Worm (Caenorhabditis elegans): ENCODE results near the gene mec-18.

Gene mec-18

DNA sequence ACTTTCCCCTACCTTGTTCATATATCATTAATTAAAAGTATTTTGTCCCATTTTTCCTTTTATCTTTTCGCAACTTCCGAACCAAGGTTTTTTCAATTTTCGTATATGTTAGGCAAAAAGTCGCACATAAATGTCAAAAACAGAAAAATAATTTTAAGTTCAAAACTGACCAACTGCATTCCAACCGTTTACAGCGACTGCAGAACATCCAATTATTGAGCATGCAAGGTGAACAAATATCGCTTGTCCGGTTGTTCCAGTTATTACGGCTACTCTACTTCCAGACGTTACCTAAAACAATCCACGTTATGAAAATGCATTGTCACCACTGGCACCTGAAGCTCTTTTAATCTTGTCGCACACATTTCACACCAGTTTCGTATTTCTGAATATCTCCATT lies 402 bp downstream of the mec-18 start, which contains the start of gene C52B9.10:
Gene C52B9.10, plus strand, starts transcription at position 301 of the 400 bp plus-strand sequence.
- no peak for TF ChIP-seq ama-1 (optimal IDR thresholded peaks at IDR 0.05)
- no peak for TF ChIP-seq ama-1 (GFP tag; optimal IDR thresholded peaks at IDR 0.05)
- no peak for TF ChIP-seq B0261.1 (tag; optimal IDR thresholded peaks at IDR 0.05)
- TF ChIP-seq bed-1 (GFP tag; IDR thresholded peaks at IDR 0.05), result no peak
- no peak for TF ChIP-seq nhr-120 (GFP tag; IDR thresholded peaks at IDR 0.05)
- TF ChIP-seq rec-8 (tag; optimal IDR thresholded peaks at IDR 0.05), result no peak
- no peak for TF ChIP-seq lin-40 (tag; optimal IDR thresholded peaks at IDR 0.05)
- no peak for TF ChIP-seq somi-1 (GFP tag; optimal IDR thresholded peaks at IDR 0.05)
- no peak for TF ChIP-seq nhr-80 (tag; optimal IDR thresholded peaks at IDR 0.05)
- no peak for TF ChIP-seq ccch-3 (GFP tag; optimal IDR thresholded peaks at IDR 0.05)
- no peak for TF ChIP-seq ceh-58 (GFP tag; IDR thresholded peaks at IDR 0.05)
- no peak for TF ChIP-seq F10E7.11 (tag; optimal IDR thresholded peaks at IDR 0.05)
- TF ChIP-seq egl-44 (GFP tag; IDR thresholded peaks at IDR 0.05), result no peak
- no peak for TF ChIP-seq xnd-1 (tag; optimal IDR thresholded peaks at IDR 0.05)
- no peak for TF ChIP-seq lsl-1 (GFP tag; optimal IDR thresholded peaks at IDR 0.05)
- TF ChIP-seq dpff-1 (tag; optimal IDR thresholded peaks at IDR 0.05), result no peak
- TF ChIP-seq K11D2.4 (GFP tag; IDR thresholded peaks at IDR 0.05), result no peak
- no peak for TF ChIP-seq mel-28 (tag; optimal IDR thresholded peaks at IDR 0.05; ENCODE audit: borderline replicate concordance)
- TF ChIP-seq hrde-1 (tag; optimal IDR thresholded peaks at IDR 0.05; ENCODE audit: borderline replicate concordance), result no peak
- no peak for TF ChIP-seq madf-8 (GFP tag; conservative IDR thresholded peaks at IDR 0.05)
- TF ChIP-seq Y67H2A.10 (GFP tag; conservative IDR thresholded peaks at IDR 0.05), result no peak

DNA sequence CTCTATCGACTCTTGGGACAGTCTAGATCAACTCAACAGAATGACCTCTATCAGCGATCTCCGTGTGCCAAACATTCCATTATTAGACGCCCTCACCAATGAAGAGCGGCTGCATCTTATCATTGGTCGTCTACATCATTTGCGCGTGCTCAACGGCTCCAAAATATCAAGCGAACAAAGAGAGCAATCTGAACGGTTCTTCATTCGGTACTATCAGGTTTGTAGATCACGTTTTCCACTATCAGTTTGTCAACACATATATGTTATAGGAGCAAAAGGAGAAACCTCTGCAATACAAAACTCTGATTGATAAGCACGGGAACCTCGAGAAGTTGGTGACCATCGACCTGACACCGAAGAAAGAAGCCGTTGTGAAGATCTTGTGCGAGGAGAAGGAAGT lies 5.6 kb downstream of the mec-18 start:
- no peak for TF ChIP-seq egl-18 (GFP tag; IDR thresholded peaks at IDR 0.05)
- TF ChIP-seq hmg-1.2 (GFP tag; IDR thresholded peaks at IDR 0.05), result no peak
- no peak for TF ChIP-seq cebp-2 (GFP tag; IDR thresholded peaks at IDR 0.05)
- TF ChIP-seq efl-1 (GFP tag; optimal IDR thresholded peaks at IDR 0.05), result no peak
- no peak for TF ChIP-seq let-607 (tag; optimal IDR thresholded peaks at IDR 0.05)
- TF ChIP-seq B0336.3 (GFP tag; IDR thresholded peaks at IDR 0.05), result no peak
- no peak for TF ChIP-seq C06A6.2 (GFP tag; conservative IDR thresholded peaks at IDR 0.05)
- no peak for TF ChIP-seq hlh-26 (GFP tag; conservative IDR thresholded peaks at IDR 0.05)
- TF ChIP-seq ekl-4 (GFP tag; IDR thresholded peaks at IDR 0.05), result no peak
- TF ChIP-seq F37B4.10 (GFP tag; IDR thresholded peaks at IDR 0.05), result no peak
- TF ChIP-seq ZK185.1 (tag; optimal IDR thresholded peaks at IDR 0.05; ENCODE audit: poor library complexity, severe bottlenecking), result no peak
- TF ChIP-seq ztf-22 (GFP tag; optimal IDR thresholded peaks at IDR 0.05), result no peak

DNA sequence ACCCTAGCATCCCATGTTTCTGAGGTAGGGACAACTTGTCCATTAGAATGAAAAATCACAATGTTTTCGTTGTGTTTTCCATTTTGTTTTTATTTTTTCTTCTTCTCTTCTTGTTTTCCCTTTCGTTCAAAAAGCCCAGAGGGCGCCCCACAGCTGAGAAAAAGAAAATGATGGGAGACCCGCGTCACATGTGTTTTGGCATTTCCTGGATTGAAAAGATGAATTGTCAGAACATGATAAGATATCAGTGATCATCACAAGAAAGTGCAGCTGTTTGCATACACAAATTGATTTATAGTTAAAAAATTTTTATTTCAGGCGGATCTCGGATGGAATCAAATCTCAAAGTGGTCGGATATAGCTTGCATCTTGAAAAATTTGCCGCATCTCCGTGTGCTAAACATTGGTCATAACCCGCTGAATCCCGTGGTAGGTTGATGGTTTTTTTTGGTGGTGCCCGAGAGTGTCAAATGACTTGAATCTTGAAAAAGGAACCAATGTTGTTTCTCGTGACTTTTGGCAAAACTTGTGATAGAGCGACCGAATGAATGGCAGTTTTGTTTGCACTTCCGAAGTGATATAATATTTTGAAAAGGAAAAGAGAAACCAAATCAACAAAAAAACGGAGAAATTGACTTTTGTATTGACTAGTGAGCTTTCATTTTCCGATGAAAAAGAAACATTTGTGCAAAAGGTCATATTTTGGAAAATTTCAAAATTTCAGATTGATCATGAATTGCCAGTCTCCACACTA lies 7.7 kb downstream of the mec-18 start:
- no peak for TF ChIP-seq egrh-3 (GFP tag; IDR thresholded peaks at IDR 0.05)
- TF ChIP-seq madf-3 (GFP tag; IDR thresholded peaks at IDR 0.05), result no peak
- peak; percentile 21 for TF ChIP-seq attf-5 (GFP tag; optimal IDR thresholded peaks at IDR 0.05)
- TF ChIP-seq nfya-1 (tag; optimal IDR thresholded peaks at IDR 0.05; ENCODE audit: borderline replicate concordance, insufficient read depth), result no peak
- TF ChIP-seq madf-8 (GFP tag; conservative IDR thresholded peaks at IDR 0.05), result no peak
- 0 out of 2 replicates have a peak, but pooled peaks have one; percentile 4 for TF ChIP-seq dox-1 (GFP tag; IDR thresholded peaks at IDR 0.05)
- no peak for TF ChIP-seq mxl-1 (tag; optimal IDR thresholded peaks at IDR 0.05)
- TF ChIP-seq Y67H2A.10 (GFP tag; conservative IDR thresholded peaks at IDR 0.05), result no peak
- TF ChIP-seq F55B11.4 (tag; optimal IDR thresholded peaks at IDR 0.05; ENCODE audit: borderline replicate concordance, insufficient read depth), result no peak
- 0 out of 2 replicates have a peak, but pooled peaks have one; percentile 36 for TF ChIP-seq K11D2.4 (GFP tag; IDR thresholded peaks at IDR 0.05)
- no peak for TF ChIP-seq lin-26 (GFP tag; IDR thresholded peaks at IDR 0.05)
- TF ChIP-seq lsy-27 (tag; optimal IDR thresholded peaks at IDR 0.05; ENCODE audit: borderline replicate concordance, insufficient read depth), result no peak
- TF ChIP-seq hlh-26 (GFP tag; conservative IDR thresholded peaks at IDR 0.05), result no peak
- 0 out of 2 replicates have a peak, but pooled peaks have one; percentile 29 for TF ChIP-seq let-526 (GFP tag; IDR thresholded peaks at IDR 0.05)
- no peak for TF ChIP-seq cebp-1 (GFP tag; IDR thresholded peaks at IDR 0.05)
- peak; percentile 47 for TF ChIP-seq cebp-1 (tag; optimal IDR thresholded peaks at IDR 0.05)
- no peak for TF ChIP-seq lir-1 (GFP tag; conservative IDR thresholded peaks at IDR 0.05)
